Fruit fly (Drosophila melanogaster): ENCODE measurements around the gene CG46468.

Gene CG46468

dm6 chr2L:9584098-9584703 lies 19.0 kb upstream of the CG46468 start:
- TF ChIP-seq CG17801 (GFP tag; optimal IDR thresholded peaks at IDR 0.05; ENCODE audit: partially characterized antibody) = no peak

dm6 chr2L:9581582-9581981 lies 16.3 kb upstream of the CG46468 start, which contains the start of gene gcm:
TSS of gene gcm (minus strand) at chr2L:9581745.
- no peak for TF ChIP-seq CG17801 (GFP tag; optimal IDR thresholded peaks at IDR 0.05; ENCODE audit: partially characterized antibody)

dm6 chr2L:9579538-9579937 lies 14.3 kb upstream of the CG46468 start, which contains the start of gene CG31709:
TSS of gene CG31709 (minus strand) at chr2L:9579638.
- TF ChIP-seq CG17801 (GFP tag; optimal IDR thresholded peaks at IDR 0.05; ENCODE audit: partially characterized antibody) = no peak

dm6 chr2L:9576269-9576933 lies 11.2 kb upstream of the CG46468 start, which contains the start of gene Mtpalpha:
TSS of gene Mtpalpha (minus strand) at chr2L:9576769.
- peak; percentile 78 for TF ChIP-seq CG17801 (GFP tag; optimal IDR thresholded peaks at IDR 0.05; ENCODE audit: partially characterized antibody)

dm6 chr2L:9570673-9571193 lies 5.5 kb upstream of the CG46468 start:
- peak; percentile 87 for TF ChIP-seq CG17801 (GFP tag; optimal IDR thresholded peaks at IDR 0.05; ENCODE audit: partially characterized antibody)

dm6 chr2L:9569588-9570434 lies 4.6 kb upstream of the CG46468 start:
- TF ChIP-seq CG17801 (GFP tag; optimal IDR thresholded peaks at IDR 0.05; ENCODE audit: partially characterized antibody) = peak; percentile 98

dm6 chr2L:9569131-9569530 lies 3.9 kb upstream of the CG46468 start:
- no peak for TF ChIP-seq CG17801 (GFP tag; optimal IDR thresholded peaks at IDR 0.05; ENCODE audit: partially characterized antibody)

- TF ChIP-seq CG17801 (GFP tag; optimal IDR thresholded peaks at IDR 0.05; ENCODE audit: partially characterized antibody) = peak; percentile 95
Observed at dm6 chr2L:9568360-9569088, 3.3 kb upstream of the CG46468 start, which contains the start of gene brwl. TSS of gene brwl (plus strand) at chr2L:9568890.

dm6 chr2L:9567398-9567856 lies 2.2 kb upstream of the CG46468 start:
- peak; percentile 93 for TF ChIP-seq CG17801 (GFP tag; optimal IDR thresholded peaks at IDR 0.05; ENCODE audit: partially characterized antibody)

dm6 chr2L:9566656-9567055 lies 1.4 kb upstream of the CG46468 start, which contains the start of gene jp:
TSS of gene jp (minus strand) at chr2L:9566750.
- no peak for TF ChIP-seq CG17801 (GFP tag; optimal IDR thresholded peaks at IDR 0.05; ENCODE audit: partially characterized antibody)

- no peak for TF ChIP-seq CG17801 (GFP tag; optimal IDR thresholded peaks at IDR 0.05; ENCODE audit: partially characterized antibody)
Observed at dm6 chr2L:9564527-9564926, 711 bp downstream of the CG46468 start.

dm6 chr2L:9562713-9563112 lies 2.5 kb downstream of the CG46468 start:
- TF ChIP-seq CG17801 (GFP tag; optimal IDR thresholded peaks at IDR 0.05; ENCODE audit: partially characterized antibody) = no peak

dm6 chr2L:9560045-9560587 lies 5.1 kb downstream of the CG46468 start:
- no peak for TF ChIP-seq CG17801 (GFP tag; optimal IDR thresholded peaks at IDR 0.05; ENCODE audit: partially characterized antibody)

dm6 chr2L:9557858-9558257 lies 7.4 kb downstream of the CG46468 start:
- TF ChIP-seq CG17801 (GFP tag; optimal IDR thresholded peaks at IDR 0.05; ENCODE audit: partially characterized antibody) = no peak
